Fruit fly (Drosophila melanogaster) whole organism, embryonic: ENCODE data around the gene pigs.

ENCODE experiments used
- Antp ChIP-seq: fragments of 200-800 bp; sonication (Bioruptor generic); optimal IDR thresholded peaks from 3 replicates; lab custom pipeline; 2016; ENCODE audit warnings: missing biosample characterization, missing genetic modification characterization
- C15 ChIP-seq: fragments of 200-800 bp; sonication (Bioruptor generic); IDR thresholded peaks from 3 replicates; pipeline ENCODE4 v1.3.6; 2022; ENCODE audit warnings: missing biosample characterization, missing genetic modification characterization
- CG10654 ChIP-seq: fragments of 200-800 bp; sonication (Bioruptor generic); optimal IDR thresholded peaks from 2 replicates; lab custom pipeline; 2016; ENCODE audit warnings: missing biosample characterization, missing genetic modification characterization
- CG12071 ChIP-seq: fragments of 200-800 bp; sonication (Bioruptor generic); optimal IDR thresholded peaks from 3 replicates; lab custom pipeline; 2018; ENCODE audit warnings: missing biosample characterization, mild to moderate bottlenecking, missing genetic modification characterization
- CG13775 ChIP-seq: fragments of 200-800 bp; sonication (Bioruptor generic); optimal IDR thresholded peaks from 3 replicates; lab custom pipeline; 2017; ENCODE audit warnings: missing biosample characterization, mild to moderate bottlenecking, missing genetic modification characterization
- CG14050 ChIP-seq: fragments of 200-800 bp; sonication (Bioruptor generic); IDR thresholded peaks from 3 replicates; pipeline ENCODE4 v1.3.6; 2022; ENCODE audit warnings: missing biosample characterization, missing genetic modification characterization
- CG14667 ChIP-seq: fragments of 200-800 bp; sonication (Bioruptor generic); IDR thresholded peaks from 2 replicates; pipeline ENCODE4 v1.3.6; 2022; ENCODE audit warnings: missing biosample characterization, missing genetic modification characterization
- CG2116 ChIP-seq: fragments of 200-800 bp; sonication (Bioruptor generic); optimal IDR thresholded peaks from 3 replicates; lab custom pipeline; 2018; ENCODE audit warnings: missing biosample characterization, mild to moderate bottlenecking, missing genetic modification characterization
- CG31224 ChIP-seq: fragments of 200-800 bp; sonication (Bioruptor generic); IDR thresholded peaks from 2 replicates; pipeline ENCODE4 v1.3.6; 2022; ENCODE audit warnings: missing biosample characterization, missing genetic modification characterization
- CG32767 ChIP-seq: fragments of 200-800 bp; sonication (Bioruptor generic); IDR thresholded peaks from 2 replicates; pipeline ENCODE4 v1.3.6; 2022; ENCODE audit warnings: missing biosample characterization, missing genetic modification characterization
- CG33557 ChIP-seq: fragments of 200-800 bp; sonication (Bioruptor generic); optimal IDR thresholded peaks from 2 replicates; lab custom pipeline; 2019; ENCODE audit warnings: missing biosample characterization, mild to moderate bottlenecking, missing genetic modification characterization, moderate library complexity
- CG4404 ChIP-seq: fragments of 200-800 bp; sonication (Bioruptor generic); IDR thresholded peaks from 2 replicates; pipeline ENCODE4 v1.3.6; 2022; ENCODE audit warnings: missing biosample characterization, missing genetic modification characterization
- CG4707 ChIP-seq: fragments of 200-800 bp; sonication (Bioruptor generic); optimal IDR thresholded peaks from 2 replicates; lab custom pipeline; 2018; ENCODE audit warnings: missing biosample characterization, mild to moderate bottlenecking, missing genetic modification characterization, moderate library complexity
- CG6813 ChIP-seq: fragments of 200-800 bp; sonication (Bioruptor generic); optimal IDR thresholded peaks from 2 replicates; lab custom pipeline; 2017; ENCODE audit warnings: missing biosample characterization, missing genetic modification characterization, mild to moderate bottlenecking, moderate library complexity, missing genetic modification reagents
- CG7786 ChIP-seq: fragments of 200-800 bp; sonication (Bioruptor generic); optimal IDR thresholded peaks from 2 replicates; lab custom pipeline; 2016; ENCODE audit warnings: missing biosample characterization, missing genetic modification characterization
- CG8765 ChIP-seq: fragments of 200-800 bp; sonication (Bioruptor generic); IDR thresholded peaks from 2 replicates; pipeline ENCODE4 v1.3.6; 2022; ENCODE audit warnings: missing biosample characterization, missing genetic modification characterization
- CG9932 ChIP-seq: fragments of 200-800 bp; sonication (Bioruptor generic); IDR thresholded peaks from 2 replicates; pipeline ENCODE4 v1.3.6; 2022; ENCODE audit warnings: missing biosample characterization, missing genetic modification characterization
- CoRest ChIP-seq: fragments of 200-800 bp; sonication (Bioruptor generic); optimal IDR thresholded peaks from 3 replicates; lab custom pipeline; 2018; ENCODE audit warnings: missing biosample characterization, mild to moderate bottlenecking, missing genetic modification characterization, moderate library complexity
- Dek ChIP-seq: fragments of 200-800 bp; sonication (Bioruptor generic); optimal IDR thresholded peaks from 3 replicates; lab custom pipeline; 2019; ENCODE audit warnings: missing biosample characterization, mild to moderate bottlenecking, missing genetic modification characterization, moderate library complexity
- Dip2 ChIP-seq: fragments of 200-800 bp; sonication (Bioruptor generic); IDR thresholded peaks from 2 replicates; pipeline ENCODE4 v1.3.6; 2022; ENCODE audit warnings: missing biosample characterization, missing genetic modification characterization
- H2.0 ChIP-seq: fragments of 200-800 bp; sonication (Bioruptor generic); IDR thresholded peaks from 2 replicates; pipeline ENCODE4 v1.3.6; 2022; ENCODE audit warnings: missing biosample characterization, missing genetic modification characterization
- Hr3 ChIP-seq: fragments of 200-800 bp; sonication (Bioruptor generic); optimal IDR thresholded peaks from 3 replicates; lab custom pipeline; 2016; ENCODE audit warnings: missing biosample characterization, missing genetic modification characterization
- Kr ChIP-seq: fragments of 200-800 bp; sonication (Bioruptor generic); optimal IDR thresholded peaks from 2 replicates; lab custom pipeline; 2017; ENCODE audit warnings: missing biosample characterization, mild to moderate bottlenecking, missing genetic modification characterization
- MTF-1 ChIP-seq: fragments of 200-800 bp; sonication (Bioruptor generic); optimal IDR thresholded peaks from 2 replicates; lab custom pipeline; 2018; ENCODE audit warnings: missing biosample characterization, mild to moderate bottlenecking, missing genetic modification characterization, borderline replicate concordance
- Mrtf ChIP-seq: fragments of 200-800 bp; sonication (Bioruptor generic); IDR thresholded peaks from 3 replicates; pipeline ENCODE4 v1.3.6; 2022; ENCODE audit warnings: missing biosample characterization, missing genetic modification characterization
- Sry-β ChIP-seq: fragments of 200-800 bp; sonication (Bioruptor generic); optimal IDR thresholded peaks from 2 replicates; lab custom pipeline; 2018; ENCODE audit warnings: missing biosample characterization, mild to moderate bottlenecking, missing genetic modification characterization, moderate library complexity
- Ssrp ChIP-seq: fragments of 200-800 bp; sonication (Bioruptor generic); optimal IDR thresholded peaks from 2 replicates; lab custom pipeline; 2018; ENCODE audit warnings: missing biosample characterization, mild to moderate bottlenecking, missing genetic modification characterization, moderate library complexity
- Tbp ChIP-seq: fragments of >200 bp; optimal IDR thresholded peaks from 2 replicates; lab custom pipeline; 2018; ENCODE audit warnings: missing biosample characterization, missing genetic modification characterization
- btn ChIP-seq: fragments of 200-800 bp; sonication (Bioruptor generic); optimal IDR thresholded peaks from 2 replicates; lab custom pipeline; 2016; ENCODE audit warnings: missing biosample characterization, missing genetic modification characterization
- cg ChIP-seq: fragments of 200-800 bp; sonication (Bioruptor generic); optimal IDR thresholded peaks from 3 replicates; lab custom pipeline; 2019; ENCODE audit warnings: missing biosample characterization, mild to moderate bottlenecking, missing genetic modification characterization, moderate library complexity
- chn ChIP-seq: fragments of 200-800 bp; sonication (Bioruptor generic); optimal IDR thresholded peaks from 2 replicates; lab custom pipeline; 2016; ENCODE audit warnings: missing biosample characterization, missing genetic modification characterization
- ci ChIP-seq: fragments of 200-800 bp; sonication (Bioruptor generic); IDR thresholded peaks from 3 replicates; pipeline ENCODE4 v1.3.6; 2022; ENCODE audit warnings: missing biosample characterization, missing genetic modification characterization
- croc ChIP-seq: fragments of 200-800 bp; sonication (Bioruptor generic); conservative IDR thresholded peaks from 3 replicates; pipeline ENCODE4 v1.3.6; 2022; ENCODE audit warnings: missing biosample characterization, missing genetic modification characterization
- dmrt11E ChIP-seq: fragments of 200-800 bp; sonication (Bioruptor generic); optimal IDR thresholded peaks from 3 replicates; lab custom pipeline; 2018; ENCODE audit warnings: missing biosample characterization, mild to moderate bottlenecking, missing genetic modification characterization, moderate library complexity
- en ChIP-seq: fragments of 200-800 bp; sonication (Bioruptor generic); optimal IDR thresholded peaks from 2 replicates; lab custom pipeline; 2016; ENCODE audit warnings: missing biosample characterization, missing genetic modification characterization
- esg ChIP-seq: fragments of 200-800 bp; sonication (Bioruptor generic); conservative IDR thresholded peaks from 2 replicates; pipeline ENCODE4 v1.3.6; 2022; ENCODE audit warnings: missing biosample characterization, missing genetic modification characterization
- exex ChIP-seq: fragments of 200-800 bp; sonication (Bioruptor generic); optimal IDR thresholded peaks from 4 replicates; lab custom pipeline; 2018; ENCODE audit warnings: missing biosample characterization, mild to moderate bottlenecking, missing genetic modification characterization, moderate library complexity
- ftz-f1 ChIP-seq: fragments of 200-800 bp; sonication (Bioruptor generic); optimal IDR thresholded peaks from 2 replicates; lab custom pipeline; 2016; ENCODE audit warnings: missing biosample characterization, missing genetic modification characterization
- gsb ChIP-seq: fragments of 200-800 bp; sonication (Bioruptor generic); IDR thresholded peaks from 2 replicates; pipeline ENCODE4 v1.3.6; 2022; ENCODE audit warnings: missing biosample characterization, missing genetic modification characterization
- h ChIP-seq: fragments of >200 bp; optimal IDR thresholded peaks from 2 replicates; lab custom pipeline; 2017
- hbn ChIP-seq: fragments of 200-800 bp; sonication (Bioruptor generic); IDR thresholded peaks from 2 replicates; pipeline ENCODE4 v1.3.6; 2022; ENCODE audit warnings: missing biosample characterization, missing genetic modification characterization; ENCODE audit not compliant: partially characterized antibody
- hth ChIP-seq: fragments of >200 bp; optimal IDR thresholded peaks from 2 replicates; lab custom pipeline; 2017; ENCODE audit warnings: inconsistent platforms
- insv ChIP-seq, 2 experiments: fragments of 200-800 bp; sonication (Bioruptor generic); optimal IDR thresholded peaks; 3 replicates each; lab custom pipeline; 2016 to 2018; ENCODE audit warnings: missing biosample characterization in 2 of 2, missing genetic modification characterization in 2 of 2
- jigr1 ChIP-seq: fragments of 200-800 bp; sonication (Bioruptor generic); IDR thresholded peaks from 3 replicates; pipeline ENCODE4 v1.3.6; 2022; ENCODE audit warnings: missing biosample characterization, missing genetic modification characterization
- kah ChIP-seq: fragments of 200-800 bp; sonication (Bioruptor generic); optimal IDR thresholded peaks from 2 replicates; lab custom pipeline; 2018; ENCODE audit warnings: missing biosample characterization, mild to moderate bottlenecking, missing genetic modification characterization
- ken ChIP-seq: fragments of 200-800 bp; sonication (Bioruptor generic); IDR thresholded peaks from 3 replicates; pipeline ENCODE4 v1.3.6; 2022; ENCODE audit warnings: missing biosample characterization, missing genetic modification characterization
- onecut ChIP-seq: fragments of 200-800 bp; sonication (Bioruptor generic); IDR thresholded peaks from 2 replicates; pipeline ENCODE4 v1.3.6; 2022; ENCODE audit warnings: missing biosample characterization, missing genetic modification characterization
- shn ChIP-seq: fragments of 200-800 bp; sonication (Bioruptor generic); optimal IDR thresholded peaks from 3 replicates; lab custom pipeline; 2016; ENCODE audit warnings: missing biosample characterization, missing genetic modification characterization
- sob ChIP-seq: fragments of 200-800 bp; sonication (Bioruptor generic); IDR thresholded peaks from 2 replicates; pipeline ENCODE4 v1.3.6; 2022; ENCODE audit warnings: missing biosample characterization, missing genetic modification characterization
- stc ChIP-seq: fragments of 200-800 bp; sonication (Bioruptor generic); IDR thresholded peaks from 2 replicates; pipeline ENCODE4 v1.3.6; 2022; ENCODE audit warnings: missing biosample characterization, missing genetic modification characterization
- wek ChIP-seq: fragments of 200-800 bp; sonication (Bioruptor generic); optimal IDR thresholded peaks from 3 replicates; lab custom pipeline; 2018; ENCODE audit warnings: missing biosample characterization, mild to moderate bottlenecking, missing genetic modification characterization, moderate library complexity

pigs gene

DNA sequence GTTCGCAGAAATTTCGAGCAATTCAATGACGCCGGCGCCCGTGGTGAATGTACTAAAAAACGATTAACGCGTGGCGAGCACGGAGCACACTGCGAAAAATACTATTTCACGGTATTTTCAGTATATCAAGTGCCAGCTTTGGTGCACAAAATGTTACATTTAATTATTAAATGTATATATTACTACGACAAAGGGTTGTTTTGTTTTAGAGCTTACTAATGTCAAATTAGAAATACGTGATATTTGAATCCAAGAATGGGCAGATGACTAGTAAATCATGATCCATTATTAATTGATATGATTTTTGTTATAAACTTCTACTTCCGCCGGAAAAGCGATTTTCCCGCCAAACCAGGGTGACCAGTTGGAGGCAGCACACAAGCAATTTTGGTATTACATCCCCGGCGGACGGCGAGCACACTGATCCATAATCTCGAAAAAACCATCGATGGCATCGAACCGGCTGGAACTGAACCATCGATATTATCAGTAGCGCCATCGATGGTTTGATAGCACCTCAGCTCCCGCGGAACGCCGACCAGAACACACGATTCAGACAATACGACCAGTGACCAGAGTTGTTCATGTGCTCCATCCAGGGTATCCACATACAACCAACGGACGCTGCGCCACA lies 54.5 kb downstream of the pigs start, which contains the start of the genes CG3226 and Cdc7 (continued):
- TF ChIP-seq hth (lab: Kevin White, UChicago) = no peak
- TF ChIP-seq kah = peak; percentile 47
- TF ChIP-seq Antp (GFP tag; lab: Kevin White, UChicago) = peak; percentile 22
- peak; percentile 59 for TF ChIP-seq CG9932 (GFP tag; lab: Robert Waterston, UW)
- TF ChIP-seq CG31224 (GFP tag; lab: Robert Waterston, UW) = 0 out of 2 replicates have a peak, but pooled peaks have one; percentile 13
- peak; percentile 90 for TF ChIP-seq ci (GFP tag; lab: Robert Waterston, UW)
- TF ChIP-seq CG33557 (GFP tag; lab: Kevin White, UChicago) = peak; percentile 77
- no peak for TF ChIP-seq ftz-f1
- TF ChIP-seq CG4707 (GFP tag; lab: Kevin White, UChicago) = peak; percentile 64
- peak; percentile 2 for TF ChIP-seq CG7786 (GFP tag; lab: Kevin White, UChicago)
- TF ChIP-seq CG2116 = peak; percentile 83
- peak; percentile 21 for TF ChIP-seq Hr3 (GFP tag; lab: Kevin White, UChicago)
- TF ChIP-seq wek (GFP tag; lab: Kevin White, UChicago) = peak; percentile 74
- peak; percentile 10 for TF ChIP-seq btn (GFP tag; lab: Kevin White, UChicago)
- peak; percentile 49 for TF ChIP-seq exex
- TF ChIP-seq CG12071 (GFP tag; lab: Kevin White, UChicago) = peak; percentile 79
- peak; percentile 48; the same call in 1 of the 3 replicates for TF ChIP-seq CG14050 (GFP tag; lab: Robert Waterston, UW)
- TF ChIP-seq CG6813 (GFP tag; lab: Kevin White, UChicago) = peak; percentile 75
- TF ChIP-seq shn = peak; percentile 65
- TF ChIP-seq croc (GFP tag; lab: Robert Waterston, UW) = peak; percentile 44; the same call in 2 of the 3 replicates
- TF ChIP-seq gsb = no peak
- TF ChIP-seq CG10654 (GFP tag; lab: Kevin White, UChicago) = peak; percentile 36
- peak; percentile 7 for TF ChIP-seq Ssrp (tag; lab: Kevin White, UChicago)
- no peak for TF ChIP-seq cg (GFP tag; lab: Kevin White, UChicago)
- no peak for TF ChIP-seq CG4404
- TF ChIP-seq chn (GFP tag; lab: Kevin White, UChicago) = no peak
- TF ChIP-seq C15 = no peak
- peak; percentile 74 for TF ChIP-seq sob
- peak; percentile 52 for TF ChIP-seq dmrt11E (tag; lab: Kevin White, UChicago)
- TF ChIP-seq CG32767 = no peak
- TF ChIP-seq Kr (GFP tag; lab: Kevin White, UChicago) = no peak
- TF ChIP-seq CoRest (tag; lab: Kevin White, UChicago) = peak; percentile 80
- TF ChIP-seq h (lab: Kevin White, UChicago) = no peak
- TF ChIP-seq insv (GFP tag; optimal IDR thresholded peaks at IDR 0.05; lab: Kevin White, UChicago) = peak in 1 of 2 experiments; percentile 66
- peak; percentile 75 for TF ChIP-seq onecut (GFP tag; lab: Robert Waterston, UW)
- TF ChIP-seq hbn (GFP tag; lab: Robert Waterston, UW) = peak; percentile 63; the same call in 1 of the 2 replicates
- peak; percentile 48 for TF ChIP-seq Sry-β (GFP tag; lab: Kevin White, UChicago)
- no peak for TF ChIP-seq jigr1
- peak; percentile 28; the same call in 1 of the 2 replicates for TF ChIP-seq H2.0 (GFP tag; lab: Robert Waterston, UW)
- no peak for TF ChIP-seq en (GFP tag; lab: Kevin White, UChicago)
- TF ChIP-seq esg (GFP tag; lab: Robert Waterston, UW) = peak; percentile 23; the same call in 1 of the 2 replicates
- TF ChIP-seq stc (GFP tag; lab: Robert Waterston, UW) = peak; percentile 65; the same call in 1 of the 2 replicates
- peak; percentile 87 for TF ChIP-seq CG13775
- TF ChIP-seq Mrtf (GFP tag; lab: Robert Waterston, UW) = no peak
- TF ChIP-seq Tbp = no peak
- peak; percentile 56 for TF ChIP-seq Dek
- TF ChIP-seq ken = no peak
- TF ChIP-seq Dip2 (GFP tag; lab: Robert Waterston, UW) = no peak
- TF ChIP-seq MTF-1 (GFP tag; lab: Kevin White, UChicago) = peak; percentile 2
- no peak for TF ChIP-seq CG8765 (GFP tag; lab: Robert Waterston, UW)
- TF ChIP-seq CG14667 (GFP tag; lab: Robert Waterston, UW) = no peak; the same call in 1 of the 2 replicates
